Worm (Caenorhabditis elegans): ENCODE results near the gene T06C12.14.

DNA sequence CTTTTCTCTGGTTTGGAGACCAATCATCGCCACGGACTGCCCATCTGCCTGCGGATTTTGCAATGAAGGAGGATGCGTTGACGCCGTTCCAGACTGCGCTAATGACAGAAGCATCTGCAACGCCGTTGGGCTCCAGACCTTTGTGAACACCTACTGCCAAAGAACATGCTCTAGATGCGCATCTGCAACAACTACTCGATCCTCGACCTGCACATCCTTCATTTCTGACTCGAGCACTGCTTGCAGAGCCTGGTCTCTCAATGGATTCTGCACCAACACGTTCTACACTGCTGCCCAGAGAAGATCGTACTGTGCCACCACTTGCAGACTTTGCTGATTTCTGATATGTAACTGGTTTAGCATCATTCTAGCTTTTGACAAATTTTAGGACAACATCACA, 768 bp downstream of the T06C12.14 start:
- TF ChIP-seq tbx-11 (GFP tag; IDR thresholded peaks at IDR 0.05), result no peak
- no peak for TF ChIP-seq hnd-1 (tag; optimal IDR thresholded peaks at IDR 0.05)
- TF ChIP-seq flt-1 (GFP tag; IDR thresholded peaks at IDR 0.05), result no peak
- TF ChIP-seq ets-7 (tag; optimal IDR thresholded peaks at IDR 0.05), result no peak
- no peak for TF ChIP-seq ama-1 (optimal IDR thresholded peaks at IDR 0.05)
- TF ChIP-seq scrt-1 (GFP tag; IDR thresholded peaks at IDR 0.05), result no peak
- TF ChIP-seq tra-4 (tag; optimal IDR thresholded peaks at IDR 0.05), result no peak
- no peak for TF ChIP-seq ceh-36 (tag; optimal IDR thresholded peaks at IDR 0.05)
- no peak for TF ChIP-seq B0310.2 (tag; optimal IDR thresholded peaks at IDR 0.05)
- no peak for TF ChIP-seq ceh-13 (GFP tag; optimal IDR thresholded peaks at IDR 0.05)

All from whole organism, early embryonic.